Fruit fly (Drosophila melanogaster) whole organism, embryonic: ENCODE data around the gene CG18598.

ENCODE experiments used
- ATbp ChIP-seq: fragments of 200-800 bp; sonication (Bioruptor generic); optimal IDR thresholded peaks from 2 replicates; lab custom pipeline; 2017; ENCODE audit warnings: missing biosample characterization, mild to moderate bottlenecking, missing genetic modification characterization, missing genetic modification reagents
- Abd-B ChIP-seq: fragments of 200-800 bp; sonication (Bioruptor generic); optimal IDR thresholded peaks from 2 replicates; lab custom pipeline; 2018; ENCODE audit warnings: missing biosample characterization, mild to moderate bottlenecking, missing genetic modification characterization, moderate library complexity
- Asciz ChIP-seq: fragments of 200-800 bp; sonication (Bioruptor generic); optimal IDR thresholded peaks from 2 replicates; lab custom pipeline; 2017; ENCODE audit warnings: missing biosample characterization, mild to moderate bottlenecking, missing genetic modification characterization, missing genetic modification reagents
- Bgb ChIP-seq: fragments of 200-800 bp; sonication (Bioruptor generic); IDR thresholded peaks from 2 replicates; pipeline ENCODE4 v1.3.6; 2022; ENCODE audit warnings: missing biosample characterization, missing genetic modification characterization; ENCODE audit not compliant: partially characterized antibody
- CG10209 ChIP-seq: fragments of 200-800 bp; sonication (Bioruptor generic); optimal IDR thresholded peaks from 3 replicates; lab custom pipeline; 2017; ENCODE audit warnings: missing biosample characterization, mild to moderate bottlenecking, missing genetic modification characterization, missing genetic modification reagents
- CG1024 ChIP-seq: fragments of 200-800 bp; sonication (Bioruptor generic); IDR thresholded peaks from 2 replicates; pipeline ENCODE4 v1.3.6; 2022; ENCODE audit warnings: missing biosample characterization, missing genetic modification characterization
- CG12219 ChIP-seq: fragments of 200-800 bp; sonication (Bioruptor generic); optimal IDR thresholded peaks from 3 replicates; lab custom pipeline; 2018; ENCODE audit warnings: missing biosample characterization, mild to moderate bottlenecking, missing genetic modification characterization
- CG1233 ChIP-seq: fragments of 200-800 bp; sonication (Bioruptor generic); optimal IDR thresholded peaks from 4 replicates; lab custom pipeline; 2018; ENCODE audit warnings: missing biosample characterization, mild to moderate bottlenecking, missing genetic modification characterization
- CG14667 ChIP-seq: fragments of 200-800 bp; sonication (Bioruptor generic); IDR thresholded peaks from 2 replicates; pipeline ENCODE4 v1.3.6; 2022; ENCODE audit warnings: missing biosample characterization, missing genetic modification characterization
- CG14860 ChIP-seq: fragments of 200-800 bp; sonication (Bioruptor generic); IDR thresholded peaks from 3 replicates; pipeline ENCODE4 v1.3.6; 2022; ENCODE audit warnings: missing biosample characterization, missing genetic modification characterization; ENCODE audit not compliant: partially characterized antibody
- CG15269 ChIP-seq: fragments of 200-800 bp; sonication (Bioruptor generic); optimal IDR thresholded peaks from 2 replicates; lab custom pipeline; 2018; ENCODE audit warnings: missing biosample characterization, mild to moderate bottlenecking, missing genetic modification characterization, moderate library complexity
- CG15479 ChIP-seq: fragments of 200-800 bp; sonication (Bioruptor generic); optimal IDR thresholded peaks from 3 replicates; lab custom pipeline; 2019; ENCODE audit warnings: missing biosample characterization, mild to moderate bottlenecking, missing genetic modification characterization, moderate library complexity
- CG16779 ChIP-seq: fragments of 200-800 bp; sonication (Bioruptor generic); IDR thresholded peaks from 2 replicates; pipeline ENCODE4 v1.3.6; 2022; ENCODE audit warnings: missing biosample characterization, missing genetic modification characterization
- CG18262 ChIP-seq: fragments of 200-800 bp; optimal IDR thresholded peaks from 3 replicates; lab custom pipeline; 2019; ENCODE audit warnings: missing biosample characterization, mild to moderate bottlenecking, missing genetic modification characterization, moderate library complexity
- CG1832 ChIP-seq: fragments of 200-800 bp; sonication (Bioruptor generic); optimal IDR thresholded peaks from 2 replicates; lab custom pipeline; 2017; ENCODE audit warnings: missing biosample characterization, mild to moderate bottlenecking, missing genetic modification characterization, inconsistent platforms
- CG31441 ChIP-seq: fragments of 200-800 bp; sonication (Bioruptor generic); IDR thresholded peaks from 2 replicates; pipeline ENCODE4 v1.3.6; 2022; ENCODE audit warnings: missing biosample characterization, missing genetic modification characterization
- CG33213 ChIP-seq: fragments of 200-800 bp; sonication (Bioruptor generic); optimal IDR thresholded peaks from 3 replicates; lab custom pipeline; 2016; ENCODE audit warnings: missing biosample characterization, missing genetic modification characterization
- CG4617 ChIP-seq: fragments of 200-800 bp; sonication (Bioruptor generic); optimal IDR thresholded peaks from 3 replicates; lab custom pipeline; 2016; ENCODE audit warnings: missing biosample characterization, missing genetic modification characterization, borderline replicate concordance
- CG5953 ChIP-seq: fragments of 200-800 bp; sonication (Bioruptor generic); IDR thresholded peaks from 2 replicates; pipeline ENCODE4 v1.3.6; 2022; ENCODE audit warnings: missing biosample characterization, missing genetic modification characterization
- CG6254 ChIP-seq: fragments of 200-800 bp; sonication (Bioruptor generic); optimal IDR thresholded peaks from 3 replicates; lab custom pipeline; 2017; ENCODE audit warnings: mild to moderate bottlenecking, missing biosample characterization, missing genetic modification reagents, missing genetic modification characterization
- CG8290 ChIP-seq, 3 experiments: fragments of 200-800 bp; sonication (Bioruptor generic); optimal IDR thresholded peaks; 2 replicates each; lab custom pipeline; 2016 to 2019; ENCODE audit warnings: missing biosample characterization in 3 of 3, missing genetic modification characterization in 3 of 3, mild to moderate bottlenecking in 2 of 3, moderate library complexity in 1 of 3
- CG9609 ChIP-seq: fragments of 200-800 bp; sonication (Bioruptor generic); optimal IDR thresholded peaks from 3 replicates; lab custom pipeline; 2016; ENCODE audit warnings: missing biosample characterization, missing genetic modification characterization
- Chrac-16 ChIP-seq: fragments of 200-800 bp; sonication (Bioruptor generic); optimal IDR thresholded peaks from 3 replicates; lab custom pipeline; 2016; ENCODE audit warnings: missing biosample characterization, missing genetic modification characterization
- Dip3 ChIP-seq: fragments of 200-800 bp; sonication (Bioruptor generic); optimal IDR thresholded peaks from 3 replicates; lab custom pipeline; 2016; ENCODE audit warnings: missing biosample characterization, missing genetic modification characterization
- E2f1 ChIP-seq: fragments of 200-800 bp; sonication (Bioruptor generic); IDR thresholded peaks from 2 replicates; pipeline ENCODE4 v1.3.6; 2022; ENCODE audit warnings: missing biosample characterization, missing genetic modification characterization
- Elba2 ChIP-seq: fragments of 200-800 bp; sonication (Bioruptor generic); optimal IDR thresholded peaks from 3 replicates; lab custom pipeline; 2016; ENCODE audit warnings: missing biosample characterization, missing genetic modification characterization
- Fer1 ChIP-seq: fragments of 200-800 bp; sonication (Bioruptor generic); optimal IDR thresholded peaks from 2 replicates; lab custom pipeline; 2017; ENCODE audit warnings: missing biosample characterization, mild to moderate bottlenecking, missing genetic modification characterization
- Hmx ChIP-seq: fragments of 200-800 bp; sonication (Bioruptor generic); optimal IDR thresholded peaks from 2 replicates; lab custom pipeline; 2016; ENCODE audit warnings: missing biosample characterization, missing genetic modification characterization
- Mad ChIP-seq: fragments of 200-800 bp; sonication (Bioruptor generic); optimal IDR thresholded peaks from 2 replicates; lab custom pipeline; 2016; ENCODE audit warnings: missing biosample characterization, missing genetic modification characterization
- Myb ChIP-seq: fragments of 200-800 bp; sonication (Bioruptor generic); optimal IDR thresholded peaks from 2 replicates; lab custom pipeline; 2016; ENCODE audit warnings: missing biosample characterization, missing genetic modification characterization
- NFAT ChIP-seq: fragments of 200-800 bp; sonication (Bioruptor generic); IDR thresholded peaks from 2 replicates; pipeline ENCODE4 v1.3.6; 2022; ENCODE audit warnings: missing biosample characterization, missing genetic modification characterization
- Ptx1 ChIP-seq: fragments of 200-800 bp; sonication (Bioruptor generic); IDR thresholded peaks from 2 replicates; pipeline ENCODE4 v1.3.6; 2022; ENCODE audit warnings: missing biosample characterization, missing genetic modification characterization
- Tbp ChIP-seq: fragments of >200 bp; optimal IDR thresholded peaks from 2 replicates; lab custom pipeline; 2018; ENCODE audit warnings: missing biosample characterization, missing genetic modification characterization
- Usf ChIP-seq: fragments of 200-800 bp; sonication (Bioruptor generic); optimal IDR thresholded peaks from 2 replicates; lab custom pipeline; 2017; ENCODE audit warnings: missing genotype, missing biosample characterization, missing genetic modification characterization
- YL-1 ChIP-seq: fragments of 200-800 bp; sonication (Bioruptor generic); optimal IDR thresholded peaks from 3 replicates; lab custom pipeline; 2017; ENCODE audit warnings: missing biosample characterization, mild to moderate bottlenecking, missing genetic modification characterization
- corto ChIP-seq: fragments of 200-800 bp; sonication (Bioruptor generic); optimal IDR thresholded peaks from 2 replicates; lab custom pipeline; 2016; ENCODE audit warnings: missing biosample characterization, mild to moderate bottlenecking, missing genetic modification characterization, moderate library complexity
- crol ChIP-seq: fragments of 200-800 bp; sonication (Bioruptor generic); IDR thresholded peaks from 2 replicates; pipeline ENCODE4 v1.3.6; 2022; ENCODE audit warnings: missing biosample characterization, missing genetic modification characterization
- crp ChIP-seq, 2 experiments: fragments of 200-800 bp; sonication (Bioruptor generic); optimal IDR thresholded peaks; 2 replicates in 1 of 2; 3 replicates in 1 of 2; lab custom pipeline; 2017; ENCODE audit warnings: missing biosample characterization in 2 of 2, missing genetic modification characterization in 2 of 2, mild to moderate bottlenecking in 1 of 2, moderate library complexity in 1 of 2
- cwo ChIP-seq: fragments of 200-800 bp; sonication (Bioruptor generic); optimal IDR thresholded peaks from 3 replicates; lab custom pipeline; 2017; ENCODE audit warnings: missing biosample characterization, missing genetic modification characterization, mild to moderate bottlenecking, moderate library complexity, missing genetic modification reagents
- eve ChIP-seq, 2 experiments: fragments of >200 bp; optimal IDR thresholded peaks; 2 replicates each; lab custom pipeline; 2017; ENCODE audit warnings: missing biosample characterization in 2 of 2, missing genetic modification characterization in 2 of 2
- hbn ChIP-seq: fragments of 200-800 bp; sonication (Bioruptor generic); IDR thresholded peaks from 2 replicates; pipeline ENCODE4 v1.3.6; 2022; ENCODE audit warnings: missing biosample characterization, missing genetic modification characterization; ENCODE audit not compliant: partially characterized antibody
- otp ChIP-seq: fragments of 200-800 bp; sonication (Bioruptor generic); IDR thresholded peaks from 3 replicates; pipeline ENCODE4, ENCODE4 v1.3.6; 2022; ENCODE audit warnings: missing biosample characterization, missing genetic modification characterization
- pfk ChIP-seq: fragments of 200-800 bp; sonication (Bioruptor generic); optimal IDR thresholded peaks from 2 replicates; lab custom pipeline; 2018; ENCODE audit warnings: missing biosample characterization, mild to moderate bottlenecking, missing genetic modification characterization, moderate library complexity
- prd ChIP-seq, 3 experiments: fragments of >200 bp in 2 of 3; fragments of 200-800 bp in 1 of 3; sonication (Bioruptor generic) in 1 of 3; optimal IDR thresholded peaks in 2 of 3; IDR thresholded peaks in 1 of 3; 2 replicates in 2 of 3; 3 replicates in 1 of 3; pipeline versions ENCODE4 v1.3.6 to Lab custom; 2017 to 2022; ENCODE audit warnings: missing biosample characterization in 1 of 3, missing genetic modification characterization in 1 of 3
- ro ChIP-seq: fragments of 200-800 bp; sonication (Bioruptor generic); IDR thresholded peaks from 2 replicates; pipeline ENCODE4 v1.3.6; 2022; ENCODE audit warnings: missing biosample characterization, missing genetic modification characterization
- sd ChIP-seq: fragments of 200-800 bp; sonication (Bioruptor generic); optimal IDR thresholded peaks from 3 replicates; lab custom pipeline; 2018; ENCODE audit warnings: missing biosample characterization, mild to moderate bottlenecking, missing genetic modification characterization, moderate library complexity
- sqz ChIP-seq: fragments of 200-800 bp; sonication (Bioruptor generic); optimal IDR thresholded peaks from 3 replicates; lab custom pipeline; 2018; ENCODE audit warnings: missing biosample characterization, mild to moderate bottlenecking, missing genetic modification characterization
- tgo ChIP-seq: fragments of 200-800 bp; sonication (Bioruptor generic); IDR thresholded peaks from 3 replicates; pipeline ENCODE4 v1.3.6; 2022; ENCODE audit warnings: missing biosample characterization, missing genetic modification characterization
- wdn ChIP-seq: fragments of 200-800 bp; sonication (Bioruptor generic); IDR thresholded peaks from 2 replicates; pipeline ENCODE4 v1.3.6; 2022; ENCODE audit warnings: missing biosample characterization, missing genetic modification characterization

Gene CG18598

dm6 chr3R:18298900-18299321 lies 48.0 kb downstream of the CG18598 start, which contains the start of gene Dlc90F (continued):
- TF ChIP-seq CG15269 (tag; lab: Kevin White, UChicago) (no peak), CG31441 (peak; percentile 75), Myb (peak; percentile 92), sd (peak; percentile 22), ATbp (peak; percentile 49), crol (GFP tag; lab: Robert Waterston, UW) (no peak), CG12219 (GFP tag; lab: Kevin White, UChicago) (no peak), CG10209 (peak; percentile 54), YL-1 (GFP tag; lab: Kevin White, UChicago) (peak; percentile 18), otp (GFP tag; lab: Robert Waterston, UW) (0 out of 3 replicates have a peak, but pooled peaks have one; percentile 39), Usf (peak; percentile 52), CG15479 (GFP tag; lab: Kevin White, UChicago) (peak; percentile 43), Chrac-16 (GFP tag; lab: Kevin White, UChicago) (peak; percentile 84), pfk (GFP tag; lab: Kevin White, UChicago) (no peak), CG4617 (GFP tag; lab: Kevin White, UChicago) (peak; percentile 20), Dip3 (GFP tag; lab: Kevin White, UChicago) (peak; percentile 80), CG18262 (tag; lab: Kevin White, UChicago) (peak; percentile 79), ro (GFP tag; lab: Robert Waterston, UW) (no peak; the same call in 1 of the 2 replicates), eve (GFP tag; optimal IDR thresholded peaks at IDR 0.05; lab: Kevin White, UChicago) (no peak), sqz (GFP tag; lab: Kevin White, UChicago) (no peak), CG6254 (GFP tag; lab: Kevin White, UChicago) (no peak), prd (optimal IDR thresholded peaks at IDR 0.05; lab: Kevin White, UChicago) (no peak), prd (GFP tag; IDR thresholded peaks at IDR 0.05; lab: Robert Waterston, UW) (peak; percentile 87), CG1832 (GFP tag; lab: Kevin White, UChicago) (no peak), CG16779 (GFP tag; lab: Robert Waterston, UW) (no peak), NFAT (GFP tag; lab: Robert Waterston, UW) (peak; percentile 65), CG9609 (peak; percentile 87), cwo (GFP tag; lab: Kevin White, UChicago) (peak; percentile 10), hbn (no peak; the same call in 1 of the 2 replicates), Tbp (peak; percentile 67), Abd-B (GFP tag; lab: Kevin White, UChicago) (peak; percentile 95), CG8290 (GFP tag; optimal IDR thresholded peaks at IDR 0.05; lab: Kevin White, UChicago) (peak; percentile 55), CG8290 (tag; optimal IDR thresholded peaks at IDR 0.05; lab: Kevin White, UChicago) (peak; percentile 54 to 64), wdn (GFP tag; lab: Robert Waterston, UW) (peak; percentile 41), crp (GFP tag; optimal IDR thresholded peaks at IDR 0.05; lab: Kevin White, UChicago) (peak in 1 of 2 experiments; percentile 44), Fer1 (GFP tag; lab: Kevin White, UChicago) (no peak), CG14667 (GFP tag; lab: Robert Waterston, UW) (peak; percentile 77), Mad (GFP tag; lab: Kevin White, UChicago) (peak; percentile 50), tgo (GFP tag; lab: Robert Waterston, UW) (peak; percentile 85), CG5953 (GFP tag; lab: Robert Waterston, UW) (peak; percentile 61; the same call in 1 of the 2 replicates), Hmx (peak; percentile 24), Bgb (GFP tag; lab: Robert Waterston, UW) (peak; percentile 9; the same call in 1 of the 2 replicates), E2f1 (GFP tag; lab: Robert Waterston, UW) (peak; percentile 83), CG1024 (GFP tag; lab: Robert Waterston, UW) (peak; percentile 27), Elba2 (GFP tag; lab: Kevin White, UChicago) (peak; percentile 61), CG1233 (GFP tag; lab: Kevin White, UChicago) (peak; percentile 34), corto (no peak), CG14860 (no peak), Asciz (peak; percentile 12), CG33213 (peak; percentile 86), Ptx1 (peak; percentile 90)
